Fruit fly (Drosophila melanogaster): ENCODE results near the gene lz.

The lz gene

dm6 chrX:9349224-9349623 lies 64.8 kb downstream of the lz start (continued):
- TF ChIP-seq CG11696 (GFP tag; IDR thresholded peaks at IDR 0.05) = peak; percentile 45; the same call in 1 of the 2 replicates
- TF ChIP-seq Fer3 (tag; optimal IDR thresholded peaks at IDR 0.05) = peak; percentile 58
- no peak for TF ChIP-seq CG3995 (GFP tag; optimal IDR thresholded peaks at IDR 0.05)
- TF ChIP-seq CG2875 (GFP tag; optimal IDR thresholded peaks at IDR 0.05) = peak; percentile 51
- peak; percentile 12 for TF ChIP-seq ac (GFP tag; optimal IDR thresholded peaks at IDR 0.05)
- TF ChIP-seq row (GFP tag; IDR thresholded peaks at IDR 0.05) = peak; percentile 64
- peak; percentile 60 for TF ChIP-seq Blimp-1 (GFP tag; optimal IDR thresholded peaks at IDR 0.05)
- peak; percentile 71 for TF ChIP-seq Ada2b (GFP tag; IDR thresholded peaks at IDR 0.05)
- TF ChIP-seq CG15514 (GFP tag; optimal IDR thresholded peaks at IDR 0.05) = peak; percentile 18
- TF ChIP-seq pnt (GFP tag; optimal IDR thresholded peaks at IDR 0.05) = peak; percentile 19
- no peak for TF ChIP-seq CG6175 (GFP tag; IDR thresholded peaks at IDR 0.05)
- peak; percentile 41; the same call in 1 of the 2 replicates for TF ChIP-seq CG32532 (GFP tag; IDR thresholded peaks at IDR 0.05)
- peak; percentile 26 for TF ChIP-seq repo (GFP tag; optimal IDR thresholded peaks at IDR 0.05)
- peak; percentile 52 for TF ChIP-seq jing (GFP tag; optimal IDR thresholded peaks at IDR 0.05)
- peak; percentile 32 for TF ChIP-seq CG16863 (GFP tag; optimal IDR thresholded peaks at IDR 0.05)
- peak; percentile 59 for TF ChIP-seq ATbp (GFP tag; optimal IDR thresholded peaks at IDR 0.05)
- TF ChIP-seq Trl (optimal IDR thresholded peaks at IDR 0.05) = no peak
- TF ChIP-seq Trl (GFP tag; optimal IDR thresholded peaks at IDR 0.05) = peak; percentile 26
- TF ChIP-seq CG12659 (GFP tag; optimal IDR thresholded peaks at IDR 0.05) = peak; percentile 28
- peak; percentile 52 for TF ChIP-seq CoRest (tag; optimal IDR thresholded peaks at IDR 0.05)
- peak; percentile 59 for TF ChIP-seq CG6689 (GFP tag; IDR thresholded peaks at IDR 0.05)
- TF ChIP-seq pita (GFP tag; optimal IDR thresholded peaks at IDR 0.05) = no peak
- peak; percentile 29 for TF ChIP-seq Dad (GFP tag; optimal IDR thresholded peaks at IDR 0.05)
- TF ChIP-seq bsh (GFP tag; optimal IDR thresholded peaks at IDR 0.05) = peak in 1 of 2 experiments; percentile 74
- peak; percentile 14; the same call in 1 of the 2 replicates for TF ChIP-seq CG7372 (GFP tag; IDR thresholded peaks at IDR 0.05)
- TF ChIP-seq CG10321 (GFP tag; IDR thresholded peaks at IDR 0.05) = peak; percentile 28; the same call in 1 of the 2 replicates
- no peak for TF ChIP-seq CG10959 (GFP tag; IDR thresholded peaks at IDR 0.05)
- peak; percentile 92 for TF ChIP-seq sens (GFP tag)
- no peak for TF ChIP-seq trh (GFP tag; optimal IDR thresholded peaks at IDR 0.05)
- no peak for TF ChIP-seq abd-A (tag; optimal IDR thresholded peaks at IDR 0.05)
- no peak for TF ChIP-seq HLH4C (GFP tag; IDR thresholded peaks at IDR 0.05; ENCODE audit: partially characterized antibody)
- TF ChIP-seq CG11560 (tag; IDR thresholded peaks at IDR 0.05) = no peak
- TF ChIP-seq odd (GFP tag; optimal IDR thresholded peaks at IDR 0.05) = peak; percentile 32
- peak; percentile 45 for TF ChIP-seq CG18599 (GFP tag; optimal IDR thresholded peaks at IDR 0.05)
- TF ChIP-seq dpn (GFP tag; optimal IDR thresholded peaks at IDR 0.05) = peak; percentile 52 to 57
- TF ChIP-seq CG17328 (GFP tag; IDR thresholded peaks at IDR 0.05) = peak; percentile 58
- TF ChIP-seq Xbp1 (GFP tag; optimal IDR thresholded peaks at IDR 0.05) = peak; percentile 63
- TF ChIP-seq ttk (GFP tag; IDR thresholded peaks at IDR 0.05) = peak; percentile 54
- TF ChIP-seq CG7786 (GFP tag; optimal IDR thresholded peaks at IDR 0.05) = peak; percentile 13
- no peak for TF ChIP-seq grn (GFP tag; optimal IDR thresholded peaks at IDR 0.05)
- no peak for TF ChIP-seq CG8359 (GFP tag; optimal IDR thresholded peaks at IDR 0.05; ENCODE audit: borderline replicate concordance)
- TF ChIP-seq D19A (tag; optimal IDR thresholded peaks at IDR 0.05) = peak; percentile 30
- TF ChIP-seq CG30403 (GFP tag; optimal IDR thresholded peaks at IDR 0.05) = peak; percentile 42
- TF ChIP-seq CG4404 (GFP tag; IDR thresholded peaks at IDR 0.05) = no peak
- TF ChIP-seq CG10366 (GFP tag; IDR thresholded peaks at IDR 0.05) = peak; percentile 64
- TF ChIP-seq sqz (GFP tag; optimal IDR thresholded peaks at IDR 0.05) = no peak
- TF ChIP-seq CG30431 (GFP tag; optimal IDR thresholded peaks at IDR 0.05) = peak; percentile 14
- TF ChIP-seq CG8944 (GFP tag; optimal IDR thresholded peaks at IDR 0.05) = peak; percentile 21
- TF ChIP-seq Sox100B (GFP tag; optimal IDR thresholded peaks at IDR 0.05) = peak; percentile 41
- TF ChIP-seq so (GFP tag; IDR thresholded peaks at IDR 0.05) = no peak; the same call in 2 of the 3 replicates
- peak; percentile 9 for TF ChIP-seq HLH54F (GFP tag; optimal IDR thresholded peaks at IDR 0.05)
- no peak for TF ChIP-seq CG15073 (GFP tag; optimal IDR thresholded peaks at IDR 0.05)

Measured in whole organism, embryonic.